Fruit fly (Drosophila melanogaster) whole organism, embryonic: ENCODE results near the gene Bicra.

Source experiments
- CG12071 ChIP-seq: fragments of 200-800 bp; sonication (Bioruptor generic); optimal IDR thresholded peaks from 3 replicates; lab custom pipeline; 2018; ENCODE audit warnings: missing biosample characterization, mild to moderate bottlenecking, missing genetic modification characterization
- CG12391 ChIP-seq: fragments of 200-800 bp; sonication (Bioruptor generic); optimal IDR thresholded peaks from 3 replicates; lab custom pipeline; 2018; ENCODE audit warnings: missing biosample characterization, mild to moderate bottlenecking, missing genetic modification characterization, moderate library complexity
- CG14050 ChIP-seq: fragments of 200-800 bp; sonication (Bioruptor generic); IDR thresholded peaks from 3 replicates; pipeline ENCODE4 v1.3.6; 2022; ENCODE audit warnings: missing biosample characterization, missing genetic modification characterization
- CG14667 ChIP-seq: fragments of 200-800 bp; sonication (Bioruptor generic); IDR thresholded peaks from 2 replicates; pipeline ENCODE4 v1.3.6; 2022; ENCODE audit warnings: missing biosample characterization, missing genetic modification characterization
- CG15269 ChIP-seq: fragments of 200-800 bp; sonication (Bioruptor generic); optimal IDR thresholded peaks from 2 replicates; lab custom pipeline; 2018; ENCODE audit warnings: missing biosample characterization, mild to moderate bottlenecking, missing genetic modification characterization, moderate library complexity
- CG1529 ChIP-seq: fragments of 200-800 bp; sonication (Bioruptor generic); optimal IDR thresholded peaks from 3 replicates; lab custom pipeline; 2018; ENCODE audit warnings: missing biosample characterization, missing genetic modification characterization
- CG15514 ChIP-seq: fragments of 200-800 bp; sonication (Bioruptor generic); optimal IDR thresholded peaks from 3 replicates; lab custom pipeline; 2017; ENCODE audit warnings: missing biosample characterization, missing genetic modification characterization, mild to moderate bottlenecking, moderate library complexity, missing genetic modification reagents
- CG16863 ChIP-seq: fragments of 200-800 bp; sonication (Bioruptor generic); optimal IDR thresholded peaks from 3 replicates; lab custom pipeline; 2016; ENCODE audit warnings: missing biosample characterization, missing genetic modification characterization
- CG17359 ChIP-seq: fragments of 200-800 bp; sonication (Bioruptor generic); optimal IDR thresholded peaks from 3 replicates; lab custom pipeline; 2018; ENCODE audit warnings: missing biosample characterization, mild to moderate bottlenecking, missing genetic modification characterization, moderate library complexity
- CG17612 ChIP-seq: fragments of 200-800 bp; sonication (Bioruptor generic); IDR thresholded peaks from 2 replicates; pipeline ENCODE4 v1.3.6; 2022; ENCODE audit warnings: missing biosample characterization, missing genetic modification characterization
- CG1792 ChIP-seq: fragments of 200-800 bp; sonication (Bioruptor generic); optimal IDR thresholded peaks from 2 replicates; lab custom pipeline; 2016; ENCODE audit warnings: missing biosample characterization, missing genetic modification characterization
- CG1832 ChIP-seq: fragments of 200-800 bp; sonication (Bioruptor generic); optimal IDR thresholded peaks from 2 replicates; lab custom pipeline; 2017; ENCODE audit warnings: missing biosample characterization, mild to moderate bottlenecking, missing genetic modification characterization, inconsistent platforms
- CG30020 ChIP-seq: fragments of 200-800 bp; optimal IDR thresholded peaks from 2 replicates; lab custom pipeline; 2019; ENCODE audit warnings: missing biosample characterization, mild to moderate bottlenecking, missing genetic modification characterization, moderate library complexity
- CG31441 ChIP-seq: fragments of 200-800 bp; sonication (Bioruptor generic); IDR thresholded peaks from 2 replicates; pipeline ENCODE4 v1.3.6; 2022; ENCODE audit warnings: missing biosample characterization, missing genetic modification characterization
- CG32767 ChIP-seq: fragments of 200-800 bp; sonication (Bioruptor generic); IDR thresholded peaks from 2 replicates; pipeline ENCODE4 v1.3.6; 2022; ENCODE audit warnings: missing biosample characterization, missing genetic modification characterization
- CG34376 ChIP-seq: fragments of 200-800 bp; sonication (Bioruptor generic); optimal IDR thresholded peaks from 2 replicates; lab custom pipeline; 2018; ENCODE audit warnings: missing biosample characterization, mild to moderate bottlenecking, missing genetic modification characterization
- CG34422 ChIP-seq: fragments of 200-800 bp; sonication (Bioruptor generic); IDR thresholded peaks from 3 replicates; pipeline ENCODE4 v1.3.6; 2022; ENCODE audit warnings: missing biosample characterization, missing genetic modification characterization
- CG6272 ChIP-seq: fragments of 200-800 bp; sonication (Bioruptor generic); IDR thresholded peaks from 2 replicates; pipeline ENCODE4 v1.3.6; 2022; ENCODE audit warnings: missing biosample characterization, missing genetic modification characterization
- CG6765 ChIP-seq: fragments of 200-800 bp; sonication (Bioruptor generic); optimal IDR thresholded peaks from 3 replicates; lab custom pipeline; 2017; ENCODE audit warnings: missing biosample characterization, mild to moderate bottlenecking, missing genetic modification characterization
- CG7963 ChIP-seq: fragments of 200-800 bp; sonication (Bioruptor generic); IDR thresholded peaks from 3 replicates; pipeline ENCODE4 v1.3.6; 2022; ENCODE audit warnings: missing biosample characterization, missing genetic modification characterization; ENCODE audit not compliant: partially characterized antibody
- CG7987 ChIP-seq: fragments of 200-800 bp; sonication (Bioruptor generic); optimal IDR thresholded peaks from 2 replicates; lab custom pipeline; 2018; ENCODE audit warnings: missing biosample characterization, mild to moderate bottlenecking, missing genetic modification characterization, moderate library complexity
- CG9609 ChIP-seq: fragments of 200-800 bp; sonication (Bioruptor generic); optimal IDR thresholded peaks from 3 replicates; lab custom pipeline; 2016; ENCODE audit warnings: missing biosample characterization, missing genetic modification characterization
- D19A ChIP-seq: fragments of 200-800 bp; optimal IDR thresholded peaks from 3 replicates; lab custom pipeline; 2019; ENCODE audit warnings: missing biosample characterization, mild to moderate bottlenecking, missing genetic modification characterization, moderate library complexity
- Dbx ChIP-seq: fragments of 200-800 bp; sonication (Bioruptor generic); IDR thresholded peaks from 3 replicates; pipeline ENCODE4 v1.3.6; 2022; ENCODE audit warnings: missing biosample characterization, missing genetic modification characterization
- Elba2 ChIP-seq: fragments of 200-800 bp; sonication (Bioruptor generic); optimal IDR thresholded peaks from 3 replicates; lab custom pipeline; 2016; ENCODE audit warnings: missing biosample characterization, missing genetic modification characterization
- H15 ChIP-seq: fragments of 200-800 bp; sonication (Bioruptor generic); IDR thresholded peaks from 3 replicates; pipeline ENCODE4 v1.3.6; 2022; ENCODE audit warnings: missing biosample characterization, missing genetic modification characterization
- Lim3 ChIP-seq: fragments of 200-800 bp; sonication (Bioruptor generic); IDR thresholded peaks from 2 replicates; pipeline ENCODE4 v1.3.6; 2022; ENCODE audit warnings: missing biosample characterization, missing genetic modification characterization
- Sry-δ ChIP-seq: fragments of 200-800 bp; sonication (Bioruptor generic); optimal IDR thresholded peaks from 2 replicates; lab custom pipeline; 2016; ENCODE audit warnings: missing biosample characterization, missing genetic modification characterization
- ato ChIP-seq: fragments of 200-800 bp; sonication (Bioruptor generic); IDR thresholded peaks from 2 replicates; pipeline ENCODE4 v1.3.6; 2022; ENCODE audit warnings: missing biosample characterization, missing genetic modification characterization; ENCODE audit not compliant: partially characterized antibody
- az2 ChIP-seq: fragments of 200-800 bp; sonication (Bioruptor generic); optimal IDR thresholded peaks from 3 replicates; lab custom pipeline; 2016; ENCODE audit warnings: missing biosample characterization, missing genetic modification characterization
- bbx ChIP-seq: fragments of 200-800 bp; sonication (Bioruptor generic); IDR thresholded peaks from 2 replicates; pipeline ENCODE4 v1.3.6; 2022; ENCODE audit warnings: missing biosample characterization, missing genetic modification characterization; ENCODE audit not compliant: partially characterized antibody
- corto ChIP-seq: fragments of 200-800 bp; sonication (Bioruptor generic); optimal IDR thresholded peaks from 2 replicates; lab custom pipeline; 2016; ENCODE audit warnings: missing biosample characterization, mild to moderate bottlenecking, missing genetic modification characterization, moderate library complexity
- dpn ChIP-seq, 2 experiments: fragments of 200-800 bp; sonication (Bioruptor generic); optimal IDR thresholded peaks; 3 replicates each; lab custom pipeline; 2016; ENCODE audit warnings: missing biosample characterization in 2 of 2, missing genetic modification characterization in 2 of 2
- fru ChIP-seq: fragments of >200 bp; optimal IDR thresholded peaks from 2 replicates; lab custom pipeline; 2017
- fu2 ChIP-seq: fragments of 200-800 bp; sonication (Bioruptor generic); optimal IDR thresholded peaks from 2 replicates; lab custom pipeline; 2016; ENCODE audit warnings: missing biosample characterization, missing genetic modification characterization
- gfzf ChIP-seq: fragments of 200-800 bp; sonication (Bioruptor generic); optimal IDR thresholded peaks from 2 replicates; lab custom pipeline; 2016; ENCODE audit warnings: missing biosample characterization, mild to moderate bottlenecking, missing genetic modification characterization, moderate library complexity
- h ChIP-seq: fragments of >200 bp; optimal IDR thresholded peaks from 2 replicates; lab custom pipeline; 2017
- hbn ChIP-seq: fragments of 200-800 bp; sonication (Bioruptor generic); IDR thresholded peaks from 2 replicates; pipeline ENCODE4 v1.3.6; 2022; ENCODE audit warnings: missing biosample characterization, missing genetic modification characterization; ENCODE audit not compliant: partially characterized antibody
- inv ChIP-seq: fragments of 200-800 bp; sonication (Bioruptor generic); IDR thresholded peaks from 2 replicates; pipeline ENCODE4 v1.3.6; 2022; ENCODE audit warnings: missing biosample characterization, missing genetic modification characterization; ENCODE audit not compliant: partially characterized antibody
- lov ChIP-seq, 2 experiments: fragments of 200-800 bp in 1 of 2; fragments of >200 bp in 1 of 2; sonication (Bioruptor generic) in 1 of 2; IDR thresholded peaks in 1 of 2; optimal IDR thresholded peaks in 1 of 2; 2 replicates in 1 of 2; 3 replicates in 1 of 2; pipeline versions ENCODE4 v1.3.6 to Lab custom; 2017 to 2022; ENCODE audit warnings: missing biosample characterization in 1 of 2, missing genetic modification characterization in 1 of 2
- org-1 ChIP-seq: fragments of 200-800 bp; sonication (Bioruptor generic); optimal IDR thresholded peaks from 2 replicates; lab custom pipeline; 2017; ENCODE audit warnings: missing biosample characterization, missing genetic modification characterization
- pb ChIP-seq: fragments of 200-800 bp; sonication (Bioruptor generic); optimal IDR thresholded peaks from 3 replicates; lab custom pipeline; 2016; ENCODE audit warnings: missing biosample characterization, missing genetic modification characterization
- pho ChIP-seq: fragments of 200-800 bp; sonication (Bioruptor generic); optimal IDR thresholded peaks from 2 replicates; lab custom pipeline; 2016; ENCODE audit warnings: missing biosample characterization, missing genetic modification characterization
- pita ChIP-seq: fragments of 200-800 bp; sonication (Bioruptor generic); optimal IDR thresholded peaks from 2 replicates; lab custom pipeline; 2017; ENCODE audit warnings: missing biosample characterization, mild to moderate bottlenecking, missing genetic modification characterization
- pnt ChIP-seq: fragments of 200-800 bp; sonication (Bioruptor generic); optimal IDR thresholded peaks from 3 replicates; lab custom pipeline; 2016; ENCODE audit warnings: missing biosample characterization, missing genetic modification characterization
- seq ChIP-seq: fragments of 200-800 bp; sonication (Bioruptor generic); IDR thresholded peaks from 2 replicates; pipeline ENCODE4 v1.3.6; 2022; ENCODE audit warnings: missing biosample characterization, missing genetic modification characterization
- tna ChIP-seq: fragments of 200-800 bp; sonication (Bioruptor generic); IDR thresholded peaks from 2 replicates; pipeline ENCODE4 v1.3.6; 2022; ENCODE audit warnings: missing biosample characterization, missing genetic modification characterization; ENCODE audit not compliant: partially characterized antibody
- toy ChIP-seq: fragments of 200-800 bp; sonication (Bioruptor generic); IDR thresholded peaks from 2 replicates; pipeline ENCODE4 v1.3.6; 2022; ENCODE audit warnings: missing biosample characterization, missing genetic modification characterization
- usp ChIP-seq: fragments of >200 bp; optimal IDR thresholded peaks from 2 replicates; lab custom pipeline; 2017; ENCODE audit warnings: missing biosample characterization, missing genetic modification characterization
- vvl ChIP-seq: fragments of 200-800 bp; sonication (Bioruptor generic); IDR thresholded peaks from 2 replicates; pipeline ENCODE4 v1.3.6; 2022; ENCODE audit warnings: missing biosample characterization, missing genetic modification characterization
- z ChIP-seq: fragments of 200-800 bp; sonication (Bioruptor generic); IDR thresholded peaks from 3 replicates; pipeline ENCODE4 v1.3.6; 2022; ENCODE audit warnings: missing biosample characterization, missing genetic modification characterization

Gene Bicra

dm6 chr3R:29063207-29063920 lies 524 bp downstream of the Bicra start (continued):
- no peak for TF ChIP-seq usp (GFP tag; lab: Kevin White, UChicago)
- TF ChIP-seq seq = no peak
- no peak for TF ChIP-seq H15 (GFP tag; lab: Robert Waterston, UW)
- no peak for TF ChIP-seq h (lab: Kevin White, UChicago)
- TF ChIP-seq CG6765 (GFP tag; lab: Kevin White, UChicago) = peak; percentile 55
- TF ChIP-seq pita (GFP tag; lab: Kevin White, UChicago) = no peak
- peak; percentile 46 for TF ChIP-seq CG9609 (GFP tag; lab: Kevin White, UChicago)
- peak; percentile 87 for TF ChIP-seq CG15269
- no peak for TF ChIP-seq CG12071 (GFP tag; lab: Kevin White, UChicago)
- peak; percentile 33 for TF ChIP-seq CG7987 (GFP tag; lab: Kevin White, UChicago)
- TF ChIP-seq CG34376 (GFP tag; lab: Kevin White, UChicago) = no peak
- TF ChIP-seq Elba2 = no peak
- no peak for TF ChIP-seq corto (GFP tag; lab: Kevin White, UChicago)
- peak; percentile 94 for TF ChIP-seq Sry-δ (GFP tag; lab: Kevin White, UChicago)
- TF ChIP-seq CG34422 (GFP tag; lab: Robert Waterston, UW) = no peak
- TF ChIP-seq ato = no peak
- TF ChIP-seq CG6272 (GFP tag; lab: Robert Waterston, UW) = peak; percentile 79
- TF ChIP-seq CG17359 (tag; lab: Kevin White, UChicago) = peak; percentile 75
- no peak for TF ChIP-seq CG14667 (GFP tag; lab: Robert Waterston, UW)
- peak; percentile 68 for TF ChIP-seq pho (GFP tag; lab: Kevin White, UChicago)
- no peak for TF ChIP-seq CG7963 (GFP tag; lab: Robert Waterston, UW)
- peak; percentile 38 to 48 for TF ChIP-seq dpn (GFP tag; optimal IDR thresholded peaks at IDR 0.05; lab: Kevin White, UChicago)
- no peak for TF ChIP-seq z (GFP tag; lab: Robert Waterston, UW)
- peak; percentile 25 for TF ChIP-seq CG1792 (GFP tag; lab: Kevin White, UChicago)
- TF ChIP-seq Lim3 (GFP tag; lab: Robert Waterston, UW) = no peak
- no peak for TF ChIP-seq fru (lab: Kevin White, UChicago)
- TF ChIP-seq vvl (GFP tag; lab: Robert Waterston, UW) = no peak
- no peak for TF ChIP-seq pb (GFP tag; lab: Kevin White, UChicago)
- TF ChIP-seq org-1 (GFP tag; lab: Kevin White, UChicago) = peak; percentile 49
- peak; percentile 86 for TF ChIP-seq CG12391
- TF ChIP-seq pnt = no peak
- no peak for TF ChIP-seq lov (optimal IDR thresholded peaks at IDR 0.05; lab: Kevin White, UChicago)
- TF ChIP-seq lov (GFP tag; IDR thresholded peaks at IDR 0.05; lab: Robert Waterston, UW) = no peak
- TF ChIP-seq CG31441 (GFP tag; lab: Robert Waterston, UW) = no peak
- TF ChIP-seq CG15514 = peak; percentile 30
- peak; percentile 19 for TF ChIP-seq gfzf (GFP tag; lab: Kevin White, UChicago)
- peak; percentile 36 for TF ChIP-seq CG30020 (tag; lab: Kevin White, UChicago)
- no peak for TF ChIP-seq CG17612 (GFP tag; lab: Robert Waterston, UW)
- no peak for TF ChIP-seq hbn (GFP tag; lab: Robert Waterston, UW)
- TF ChIP-seq CG1832 = peak; percentile 87
- no peak for TF ChIP-seq Dbx (GFP tag; lab: Robert Waterston, UW)
- TF ChIP-seq CG32767 (GFP tag; lab: Robert Waterston, UW) = no peak
- TF ChIP-seq toy (GFP tag; lab: Robert Waterston, UW) = no peak
- peak; percentile 64 for TF ChIP-seq D19A (tag; lab: Kevin White, UChicago)
- TF ChIP-seq CG1529 (GFP tag; lab: Kevin White, UChicago) = peak; percentile 45
- TF ChIP-seq bbx (GFP tag; lab: Robert Waterston, UW) = no peak
- TF ChIP-seq az2 = peak; percentile 57
- peak; percentile 56 for TF ChIP-seq CG16863 (GFP tag; lab: Kevin White, UChicago)
- TF ChIP-seq fu2 (GFP tag; lab: Kevin White, UChicago) = peak; percentile 37
- no peak for TF ChIP-seq tna (GFP tag; lab: Robert Waterston, UW)
- TF ChIP-seq CG14050 = no peak
- TF ChIP-seq inv (GFP tag; lab: Robert Waterston, UW) = no peak
